Fruit fly (Drosophila melanogaster) whole organism, embryonic: Measurements from ENCODE around the gene CG4267.
A peak's percentile ranks its signal among the peaks of the same experiment; 100 is the strongest.

Experiments
- Blimp-1 ChIP-seq: fragments of 200-800 bp; sonication (Bioruptor generic); optimal IDR thresholded peaks from 3 replicates; lab custom pipeline; 2018; ENCODE audit warnings: missing biosample characterization, missing genetic modification characterization, mild to moderate bottlenecking, moderate library complexity, missing genetic modification reagents
- CG1024 ChIP-seq: fragments of 200-800 bp; sonication (Bioruptor generic); IDR thresholded peaks from 2 replicates; pipeline ENCODE4 v1.3.6; 2022; ENCODE audit warnings: missing biosample characterization, missing genetic modification characterization
- CG11085 ChIP-seq: fragments of 200-800 bp; sonication (Bioruptor generic); IDR thresholded peaks from 2 replicates; pipeline ENCODE4 v1.3.6; 2022; ENCODE audit warnings: missing biosample characterization, missing genetic modification characterization
- CG12071 ChIP-seq: fragments of 200-800 bp; sonication (Bioruptor generic); optimal IDR thresholded peaks from 3 replicates; lab custom pipeline; 2018; ENCODE audit warnings: missing biosample characterization, mild to moderate bottlenecking, missing genetic modification characterization
- CG12391 ChIP-seq: fragments of 200-800 bp; sonication (Bioruptor generic); optimal IDR thresholded peaks from 3 replicates; lab custom pipeline; 2018; ENCODE audit warnings: missing biosample characterization, mild to moderate bottlenecking, missing genetic modification characterization, moderate library complexity
- CG14710 ChIP-seq: fragments of 200-800 bp; sonication (Bioruptor generic); optimal IDR thresholded peaks from 3 replicates; lab custom pipeline; 2019; ENCODE audit warnings: missing biosample characterization, mild to moderate bottlenecking, missing genetic modification characterization, moderate library complexity
- CG15479 ChIP-seq: fragments of 200-800 bp; sonication (Bioruptor generic); optimal IDR thresholded peaks from 3 replicates; lab custom pipeline; 2019; ENCODE audit warnings: missing biosample characterization, mild to moderate bottlenecking, missing genetic modification characterization, moderate library complexity
- CG2116 ChIP-seq: fragments of 200-800 bp; sonication (Bioruptor generic); optimal IDR thresholded peaks from 3 replicates; lab custom pipeline; 2018; ENCODE audit warnings: missing biosample characterization, mild to moderate bottlenecking, missing genetic modification characterization
- CG30020 ChIP-seq: fragments of 200-800 bp; optimal IDR thresholded peaks from 2 replicates; lab custom pipeline; 2019; ENCODE audit warnings: missing biosample characterization, mild to moderate bottlenecking, missing genetic modification characterization, moderate library complexity
- CG3407 ChIP-seq: fragments of 200-800 bp; sonication (Bioruptor generic); optimal IDR thresholded peaks from 2 replicates; lab custom pipeline; 2018; ENCODE audit warnings: missing biosample characterization, mild to moderate bottlenecking, missing genetic modification characterization
- CG34224 ChIP-seq: fragments of 200-800 bp; sonication (Bioruptor generic); IDR thresholded peaks from 3 replicates; pipeline ENCODE4 v1.3.6; 2022; ENCODE audit warnings: missing biosample characterization, missing genetic modification characterization; ENCODE audit not compliant: partially characterized antibody
- CG34376 ChIP-seq: fragments of 200-800 bp; sonication (Bioruptor generic); optimal IDR thresholded peaks from 2 replicates; lab custom pipeline; 2018; ENCODE audit warnings: missing biosample characterization, mild to moderate bottlenecking, missing genetic modification characterization
- CG4820 ChIP-seq: fragments of 200-800 bp; sonication (Bioruptor generic); optimal IDR thresholded peaks from 3 replicates; lab custom pipeline; 2016; ENCODE audit warnings: missing biosample characterization, missing genetic modification characterization
- CG5180 ChIP-seq: fragments of 200-800 bp; sonication (Bioruptor generic); optimal IDR thresholded peaks from 3 replicates; lab custom pipeline; 2017; ENCODE audit warnings: missing biosample characterization, missing genetic modification characterization, mild to moderate bottlenecking, moderate library complexity, missing genetic modification reagents
- CG6175 ChIP-seq: fragments of 200-800 bp; sonication (Bioruptor generic); IDR thresholded peaks from 3 replicates; pipeline ENCODE4 v1.3.6; 2022; ENCODE audit warnings: missing biosample characterization, missing genetic modification characterization
- CHES-1-like ChIP-seq: fragments of 200-800 bp; sonication (Bioruptor generic); optimal IDR thresholded peaks from 2 replicates; lab custom pipeline; 2016; ENCODE audit warnings: missing biosample characterization, missing genetic modification characterization
- Dfd ChIP-seq, 2 experiments: fragments of >200 bp; optimal IDR thresholded peaks; 2 replicates each; lab custom pipeline; 2017; ENCODE audit warnings: missing biosample characterization in 2 of 2, missing genetic modification characterization in 2 of 2
- Dref ChIP-seq: fragments of 200-800 bp; sonication (Bioruptor generic); IDR thresholded peaks from 2 replicates; pipeline ENCODE4 v1.3.6; 2022; ENCODE audit warnings: missing biosample characterization, missing genetic modification characterization
- Fer1 ChIP-seq: fragments of 200-800 bp; sonication (Bioruptor generic); optimal IDR thresholded peaks from 2 replicates; lab custom pipeline; 2017; ENCODE audit warnings: missing biosample characterization, mild to moderate bottlenecking, missing genetic modification characterization
- H2.0 ChIP-seq: fragments of 200-800 bp; sonication (Bioruptor generic); IDR thresholded peaks from 2 replicates; pipeline ENCODE4 v1.3.6; 2022; ENCODE audit warnings: missing biosample characterization, missing genetic modification characterization
- HmgZ ChIP-seq: fragments of 200-800 bp; sonication (Bioruptor generic); optimal IDR thresholded peaks from 2 replicates; lab custom pipeline; 2018; ENCODE audit warnings: missing biosample characterization, mild to moderate bottlenecking, missing genetic modification characterization
- Kr ChIP-seq: fragments of 200-800 bp; sonication (Bioruptor generic); optimal IDR thresholded peaks from 2 replicates; lab custom pipeline; 2017; ENCODE audit warnings: missing biosample characterization, mild to moderate bottlenecking, missing genetic modification characterization
- MESR4 ChIP-seq: fragments of 200-800 bp; sonication (Bioruptor generic); optimal IDR thresholded peaks from 2 replicates; lab custom pipeline; 2018; ENCODE audit warnings: missing biosample characterization, mild to moderate bottlenecking, missing genetic modification characterization, moderate library complexity
- NC2β ChIP-seq: fragments of 200-800 bp; sonication (Bioruptor generic); optimal IDR thresholded peaks from 2 replicates; lab custom pipeline; 2016; ENCODE audit warnings: missing biosample characterization, missing genetic modification characterization
- NK7.1 ChIP-seq: fragments of 200-800 bp; sonication (Bioruptor generic); optimal IDR thresholded peaks from 3 replicates; lab custom pipeline; 2016; ENCODE audit warnings: missing biosample characterization, missing genetic modification characterization
- Optix ChIP-seq: fragments of 200-800 bp; sonication (Bioruptor generic); IDR thresholded peaks from 3 replicates; pipeline ENCODE4 v1.3.6; 2022; ENCODE audit warnings: missing biosample characterization, missing genetic modification characterization
- Xbp1 ChIP-seq: fragments of 200-800 bp; sonication (Bioruptor generic); optimal IDR thresholded peaks from 3 replicates; lab custom pipeline; 2016; ENCODE audit warnings: missing biosample characterization, mild to moderate bottlenecking, missing genetic modification characterization
- ato ChIP-seq: fragments of 200-800 bp; sonication (Bioruptor generic); IDR thresholded peaks from 2 replicates; pipeline ENCODE4 v1.3.6; 2022; ENCODE audit warnings: missing biosample characterization, missing genetic modification characterization; ENCODE audit not compliant: partially characterized antibody
- bsh ChIP-seq, 2 experiments: fragments of 200-800 bp; sonication (Bioruptor generic); optimal IDR thresholded peaks; 2 replicates each; lab custom pipeline; 2017 to 2018; ENCODE audit warnings: mild to moderate bottlenecking in 2 of 2, missing biosample characterization in 2 of 2, missing genetic modification characterization in 2 of 2, moderate library complexity in 1 of 2
- chinmo ChIP-seq: fragments of 200-800 bp; sonication (Bioruptor generic); IDR thresholded peaks from 4 replicates; pipeline ENCODE4 v1.3.6; 2022; ENCODE audit warnings: missing biosample characterization, missing genetic modification characterization; ENCODE audit not compliant: partially characterized antibody
- crp ChIP-seq, 2 experiments: fragments of 200-800 bp; sonication (Bioruptor generic); optimal IDR thresholded peaks; 2 replicates in 1 of 2; 3 replicates in 1 of 2; lab custom pipeline; 2017; ENCODE audit warnings: missing biosample characterization in 2 of 2, missing genetic modification characterization in 2 of 2, mild to moderate bottlenecking in 1 of 2, moderate library complexity in 1 of 2
- fd96Cb ChIP-seq: fragments of 200-800 bp; sonication (Bioruptor generic); optimal IDR thresholded peaks from 2 replicates; lab custom pipeline; 2018; ENCODE audit warnings: missing biosample characterization, mild to moderate bottlenecking, missing genetic modification characterization, moderate library complexity
- gcm ChIP-seq: fragments of 200-800 bp; sonication (Bioruptor generic); optimal IDR thresholded peaks from 2 replicates; lab custom pipeline; 2019; ENCODE audit warnings: missing biosample characterization, mild to moderate bottlenecking, missing genetic modification characterization, moderate library complexity
- ham ChIP-seq: fragments of 200-800 bp; sonication (Bioruptor generic); IDR thresholded peaks from 2 replicates; pipeline ENCODE4 v1.3.6; 2022; ENCODE audit warnings: missing biosample characterization, missing genetic modification characterization
- hb ChIP-seq: fragments of 200-800 bp; sonication (Bioruptor generic); IDR thresholded peaks from 3 replicates; pipeline ENCODE4 v1.3.6; 2022; ENCODE audit warnings: missing biosample characterization, missing genetic modification characterization; ENCODE audit not compliant: partially characterized antibody
- hth ChIP-seq: fragments of >200 bp; optimal IDR thresholded peaks from 2 replicates; lab custom pipeline; 2017; ENCODE audit warnings: inconsistent platforms
- jing ChIP-seq: fragments of 200-800 bp; sonication (Bioruptor generic); optimal IDR thresholded peaks from 2 replicates; lab custom pipeline; 2018; ENCODE audit warnings: missing biosample characterization, mild to moderate bottlenecking, missing genetic modification characterization
- kni ChIP-seq: fragments of 200-800 bp; sonication (Bioruptor generic); optimal IDR thresholded peaks from 3 replicates; lab custom pipeline; 2017; ENCODE audit warnings: mild to moderate bottlenecking, missing biosample characterization, missing genetic modification reagents, missing genetic modification characterization
- lab ChIP-seq: fragments of 200-800 bp; sonication (Bioruptor generic); optimal IDR thresholded peaks from 3 replicates; lab custom pipeline; 2017; ENCODE audit warnings: missing biosample characterization, missing genetic modification characterization, mild to moderate bottlenecking, moderate library complexity, missing genetic modification reagents
- lov ChIP-seq, 2 experiments: fragments of 200-800 bp in 1 of 2; fragments of >200 bp in 1 of 2; sonication (Bioruptor generic) in 1 of 2; IDR thresholded peaks in 1 of 2; optimal IDR thresholded peaks in 1 of 2; 2 replicates in 1 of 2; 3 replicates in 1 of 2; pipeline versions ENCODE4 v1.3.6 to Lab custom; 2017 to 2022; ENCODE audit warnings: missing biosample characterization in 1 of 2, missing genetic modification characterization in 1 of 2
- nom ChIP-seq: fragments of 200-800 bp; sonication (Bioruptor generic); optimal IDR thresholded peaks from 2 replicates; lab custom pipeline; 2017; ENCODE audit warnings: missing biosample characterization, missing genetic modification characterization, mild to moderate bottlenecking, moderate library complexity, missing genetic modification reagents
- onecut ChIP-seq: fragments of 200-800 bp; sonication (Bioruptor generic); IDR thresholded peaks from 2 replicates; pipeline ENCODE4 v1.3.6; 2022; ENCODE audit warnings: missing biosample characterization, missing genetic modification characterization
- pita ChIP-seq: fragments of 200-800 bp; sonication (Bioruptor generic); optimal IDR thresholded peaks from 2 replicates; lab custom pipeline; 2017; ENCODE audit warnings: missing biosample characterization, mild to moderate bottlenecking, missing genetic modification characterization
- pum ChIP-seq: fragments of 200-800 bp; sonication (Bioruptor generic); optimal IDR thresholded peaks from 2 replicates; lab custom pipeline; 2016; ENCODE audit warnings: missing biosample characterization, missing genetic modification characterization
- pzg ChIP-seq: fragments of 200-800 bp; sonication (Bioruptor generic); optimal IDR thresholded peaks from 3 replicates; lab custom pipeline; 2018; ENCODE audit warnings: missing biosample characterization, mild to moderate bottlenecking, missing genetic modification characterization, moderate library complexity
- schlank ChIP-seq: fragments of 200-800 bp; sonication (Bioruptor generic); optimal IDR thresholded peaks from 2 replicates; lab custom pipeline; 2018; ENCODE audit warnings: missing biosample characterization, mild to moderate bottlenecking, missing genetic modification characterization
- slou ChIP-seq: fragments of 200-800 bp; sonication (Bioruptor generic); optimal IDR thresholded peaks from 3 replicates; lab custom pipeline; 2016; ENCODE audit warnings: missing biosample characterization, missing genetic modification characterization
- tll ChIP-seq, 2 experiments: fragments of 200-800 bp in 1 of 2; fragments of >200 bp in 1 of 2; sonication (Bioruptor generic) in 1 of 2; optimal IDR thresholded peaks; 2 replicates each; lab custom pipeline; 2017 to 2019; ENCODE audit warnings: missing biosample characterization in 2 of 2, missing genetic modification characterization in 2 of 2, mild to moderate bottlenecking in 1 of 2, moderate library complexity in 1 of 2
- tup ChIP-seq: fragments of 200-800 bp; sonication (Bioruptor generic); optimal IDR thresholded peaks from 2 replicates; lab custom pipeline; 2016; ENCODE audit warnings: missing biosample characterization, mild to moderate bottlenecking, missing genetic modification characterization, moderate library complexity

The CG4267 gene

dm6 chr2L:2193357-2193780 is 48.8 kb upstream of the CG4267 start (continued):
- peak; percentile 99 for TF ChIP-seq CG2116
- peak; percentile 84 for TF ChIP-seq CG34376 (GFP tag; lab: Kevin White, UChicago)
- peak; percentile 53 for TF ChIP-seq onecut (GFP tag; lab: Robert Waterston, UW)
- TF ChIP-seq CG15479, result no peak
- no peak for TF ChIP-seq hth (lab: Kevin White, UChicago)
- TF ChIP-seq jing (GFP tag; lab: Kevin White, UChicago), result no peak
- peak; percentile 79 for TF ChIP-seq pzg
- TF ChIP-seq Dfd (GFP tag; optimal IDR thresholded peaks at IDR 0.05; lab: Kevin White, UChicago), result no peak
- TF ChIP-seq CG14710 (tag; lab: Kevin White, UChicago), result peak; percentile 36
- TF ChIP-seq HmgZ, result peak; percentile 87
- no peak for TF ChIP-seq CG34224 (GFP tag; lab: Robert Waterston, UW)
- peak; percentile 34 for TF ChIP-seq NK7.1 (GFP tag; lab: Kevin White, UChicago)
- no peak for TF ChIP-seq fd96Cb (tag; lab: Kevin White, UChicago)
- no peak for TF ChIP-seq Optix (GFP tag; lab: Robert Waterston, UW)
- no peak for TF ChIP-seq ham (GFP tag; lab: Robert Waterston, UW)
- TF ChIP-seq Blimp-1 (GFP tag; lab: Kevin White, UChicago), result no peak
- peak; percentile 87 for TF ChIP-seq kni (GFP tag; lab: Kevin White, UChicago)
- TF ChIP-seq Dref (GFP tag; lab: Robert Waterston, UW), result no peak
- TF ChIP-seq CG4820 (GFP tag; lab: Kevin White, UChicago), result no peak
- TF ChIP-seq gcm (GFP tag; lab: Kevin White, UChicago), result peak; percentile 62
- no peak for TF ChIP-seq Xbp1 (GFP tag; lab: Kevin White, UChicago)
- peak; percentile 21 for TF ChIP-seq NC2β
- no peak for TF ChIP-seq CG1024
- no peak for TF ChIP-seq CG3407 (GFP tag; lab: Kevin White, UChicago)
- peak; percentile 56 for TF ChIP-seq CG5180
- peak; percentile 66 for TF ChIP-seq nom
- no peak for TF ChIP-seq lov (optimal IDR thresholded peaks at IDR 0.05; lab: Kevin White, UChicago)
- no peak for TF ChIP-seq lov (GFP tag; IDR thresholded peaks at IDR 0.05; lab: Robert Waterston, UW)
- TF ChIP-seq tll (GFP tag; optimal IDR thresholded peaks at IDR 0.05; lab: Kevin White, UChicago), result no peak
- peak; percentile 59 for TF ChIP-seq schlank (tag; lab: Kevin White, UChicago)
- peak; percentile 78 for TF ChIP-seq CG12071 (GFP tag; lab: Kevin White, UChicago)
- TF ChIP-seq lab, result peak; percentile 76
- peak; percentile 24 for TF ChIP-seq CG12391
- peak; percentile 6 for TF ChIP-seq MESR4 (GFP tag; lab: Kevin White, UChicago)
- no peak for TF ChIP-seq pita (GFP tag; lab: Kevin White, UChicago)
- TF ChIP-seq tup, result no peak
- TF ChIP-seq bsh (GFP tag; optimal IDR thresholded peaks at IDR 0.05; lab: Kevin White, UChicago), result peak; percentile 20 to 66
- TF ChIP-seq hb (GFP tag; lab: Robert Waterston, UW), result no peak
- no peak for TF ChIP-seq CG11085 (GFP tag; lab: Robert Waterston, UW)
- no peak for TF ChIP-seq CG6175 (GFP tag; lab: Robert Waterston, UW)
- TF ChIP-seq ato (GFP tag; lab: Robert Waterston, UW), result no peak
- no peak for TF ChIP-seq CG30020 (tag; lab: Kevin White, UChicago)
- TF ChIP-seq Kr, result no peak
- TF ChIP-seq Fer1 (GFP tag; lab: Kevin White, UChicago), result peak; percentile 75
- TF ChIP-seq H2.0, result no peak
- TF ChIP-seq crp (GFP tag; optimal IDR thresholded peaks at IDR 0.05; lab: Kevin White, UChicago), result no peak
- no peak for TF ChIP-seq pum (GFP tag; lab: Kevin White, UChicago)
- TF ChIP-seq chinmo (GFP tag; lab: Robert Waterston, UW), result no peak
- no peak for TF ChIP-seq slou (GFP tag; lab: Kevin White, UChicago)
- peak; percentile 3 for TF ChIP-seq CHES-1-like (GFP tag; lab: Kevin White, UChicago)
